Worm (Caenorhabditis elegans): ENCODE measurements around the gene srv-21.

The srv-21 gene

ce11 chrIV:5834182-5834581, 43.0 kb downstream of the srv-21 start:
- TF ChIP-seq ztf-29 (GFP tag; IDR thresholded peaks at IDR 0.05) = no peak
- no peak for TF ChIP-seq ref-1 (GFP tag; conservative IDR thresholded peaks at IDR 0.05)
- no peak for TF ChIP-seq flt-1 (GFP tag; IDR thresholded peaks at IDR 0.05)
- no peak for TF ChIP-seq med-1 (GFP tag; optimal IDR thresholded peaks at IDR 0.05; ENCODE audit: insufficient read depth)
- TF ChIP-seq klf-2 (GFP tag; conservative IDR thresholded peaks at IDR 0.05) = no peak
- TF ChIP-seq tab-1 (GFP tag; IDR thresholded peaks at IDR 0.05) = no peak
- no peak for TF ChIP-seq T22C8.4 (GFP tag; IDR thresholded peaks at IDR 0.05)
- no peak for TF ChIP-seq cog-1 (tag; optimal IDR thresholded peaks at IDR 0.05)
- TF ChIP-seq ztf-23 (GFP tag; IDR thresholded peaks at IDR 0.05) = no peak

- TF ChIP-seq flt-1 (GFP tag; IDR thresholded peaks at IDR 0.05) = no peak
- no peak for TF ChIP-seq cog-1 (tag; optimal IDR thresholded peaks at IDR 0.05)
- TF ChIP-seq ref-1 (GFP tag; conservative IDR thresholded peaks at IDR 0.05) = no peak
- no peak for TF ChIP-seq tab-1 (GFP tag; IDR thresholded peaks at IDR 0.05)
- no peak for TF ChIP-seq ztf-23 (GFP tag; IDR thresholded peaks at IDR 0.05)
- no peak for TF ChIP-seq med-1 (GFP tag; optimal IDR thresholded peaks at IDR 0.05; ENCODE audit: insufficient read depth)
- TF ChIP-seq klf-2 (GFP tag; conservative IDR thresholded peaks at IDR 0.05) = no peak
- no peak for TF ChIP-seq T22C8.4 (GFP tag; IDR thresholded peaks at IDR 0.05)
- TF ChIP-seq ztf-29 (GFP tag; IDR thresholded peaks at IDR 0.05) = no peak
Measured at ce11 chrIV:5832801-5833200, 44.3 kb downstream of the srv-21 start.

All from whole organism, midembryonic.